Worm (Caenorhabditis elegans): ENCODE results near the gene Y81B9A.1.

- TF ChIP-seq F22D6.2 (tag; optimal IDR thresholded peaks at IDR 0.05) (no peak), cebp-2 (GFP tag; IDR thresholded peaks at IDR 0.05) (no peak), B0336.3 (GFP tag; IDR thresholded peaks at IDR 0.05) (no peak), Y56A3A.18 (GFP tag; IDR thresholded peaks at IDR 0.05) (no peak)
Observed at ce11 chrX:9180823-9181222, 11.4 kb upstream of the Y81B9A.1 start, which contains the start of gene Y81B9A.4.
